Fruit fly (Drosophila melanogaster) whole organism, wandering third instar larva: Measurements from ENCODE around the gene CG10055.

ENCODE experiments used
- CG9705 ChIP-seq: fragments of 200-800 bp; sonication (Bioruptor generic); optimal IDR thresholded peaks from 2 replicates; lab custom pipeline; 2018; ENCODE audit warnings: missing biosample characterization, mild to moderate bottlenecking, missing genetic modification characterization
- OdsH ChIP-seq: fragments of 200-800 bp; sonication (Bioruptor generic); optimal IDR thresholded peaks from 2 replicates; lab custom pipeline; 2016; ENCODE audit warnings: missing biosample characterization, mild to moderate bottlenecking, missing genetic modification characterization
- br ChIP-seq: fragments of 200-800 bp; sonication (Bioruptor generic); optimal IDR thresholded peaks from 2 replicates; lab custom pipeline; 2016; ENCODE audit warnings: missing biosample characterization, missing genetic modification characterization
- fru ChIP-seq: fragments of 200-800 bp; sonication (Bioruptor generic); optimal IDR thresholded peaks from 3 replicates; lab custom pipeline; 2016; ENCODE audit warnings: missing biosample characterization, mild to moderate bottlenecking, missing genetic modification characterization

DNA sequence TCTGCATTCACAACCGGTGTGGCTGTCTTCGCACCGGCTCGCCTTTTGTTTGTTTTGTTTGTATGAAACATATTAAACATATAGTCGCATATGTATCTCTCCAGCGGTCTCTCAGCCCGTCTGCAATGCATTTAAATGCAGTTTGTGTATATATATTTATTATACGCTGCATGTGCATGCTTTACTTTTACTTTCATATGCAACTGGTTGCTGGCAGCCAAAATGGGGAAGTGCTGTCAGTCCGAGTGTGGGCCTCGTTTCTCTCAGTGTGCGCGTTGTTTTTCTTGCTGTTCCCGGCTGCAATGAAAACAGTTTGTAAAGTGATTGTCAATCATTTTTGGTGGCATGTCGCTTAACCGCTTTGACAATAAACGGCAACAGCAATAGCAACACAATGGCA is 26.9 kb downstream of the CG10055 start:
- TF ChIP-seq fru (GFP tag; lab: Kevin White, UChicago), result no peak
- no peak for TF ChIP-seq br (GFP tag; lab: Kevin White, UChicago)
- no peak for TF ChIP-seq OdsH (GFP tag; lab: Kevin White, UChicago)
- no peak for TF ChIP-seq CG9705 (GFP tag; lab: Kevin White, UChicago)
